Worm (Caenorhabditis elegans) whole organism, young adult: ENCODE measurements around the gene metr-1.

Experiments used
- D2030.7 ChIP-seq: fragments of 200-800 bp; sonication (Bioruptor generic); IDR thresholded peaks from 2 replicates; pipeline ENCODE4 v1.3.6; 2022; ENCODE audit warnings: missing genetic modification reagents, missing genetic modification characterization, missing compliant biosample characterization
- F10E7.11 ChIP-seq: sonication (generic microtip); optimal IDR thresholded peaks from 2 replicates; lab custom pipeline; 2017; ENCODE audit warnings: mild to moderate bottlenecking, missing genetic modification characterization, moderate library complexity, missing compliant biosample characterization
- F39B2.1 ChIP-seq: fragments of 200-800 bp; sonication (Bioruptor generic); IDR thresholded peaks from 2 replicates; pipeline ENCODE4 v1.3.6; 2022; ENCODE audit warnings: missing genetic modification reagents, missing genetic modification characterization, missing compliant biosample characterization
- F57C9.4 ChIP-seq: sonication (generic microtip); optimal IDR thresholded peaks from 2 replicates; lab custom pipeline; 2017; ENCODE audit warnings: mild to moderate bottlenecking, missing genetic modification characterization, missing compliant biosample characterization
- T07F8.4 ChIP-seq: sonication (generic microtip); optimal IDR thresholded peaks from 2 replicates; lab custom pipeline; 2016; ENCODE audit warnings: mild to moderate bottlenecking, missing genetic modification characterization, moderate library complexity, missing compliant biosample characterization
- Y95B8A.8 ChIP-seq: fragments of 200-800 bp; sonication (Bioruptor generic); IDR thresholded peaks from 2 replicates; pipeline ENCODE4 v1.3.6; 2022; ENCODE audit warnings: missing genetic modification reagents, missing genetic modification characterization, missing compliant biosample characterization
- aptf-2 ChIP-seq: fragments of 200-800 bp; sonication (Bioruptor generic); conservative IDR thresholded peaks from 2 replicates; pipeline ENCODE4 v1.3.6; 2022; ENCODE audit warnings: missing genetic modification reagents, missing genetic modification characterization, missing compliant biosample characterization
- atf-7 ChIP-seq: sonication (generic microtip); optimal IDR thresholded peaks from 2 replicates; lab custom pipeline; 2017; ENCODE audit warnings: mild to moderate bottlenecking, missing genetic modification characterization, missing compliant biosample characterization
- attf-6 ChIP-seq: fragments of 200-800 bp; sonication (Bioruptor generic); IDR thresholded peaks from 2 replicates; pipeline ENCODE4 v1.3.6; 2022; ENCODE audit warnings: missing genetic modification reagents, missing genetic modification characterization, missing compliant biosample characterization
- ccch-3 ChIP-seq: fragments of 200-800 bp; sonication (Bioruptor generic); optimal IDR thresholded peaks from 2 replicates; lab custom pipeline; 2018; ENCODE audit warnings: mild to moderate bottlenecking, missing genetic modification characterization, missing compliant biosample characterization
- cebp-1 ChIP-seq, 2 experiments: fragments of 200-800 bp in 1 of 2; sonication (Bioruptor generic) in 1 of 2; sonication (generic microtip) in 1 of 2; IDR thresholded peaks in 1 of 2; optimal IDR thresholded peaks in 1 of 2; 2 replicates each; pipeline versions ENCODE4 v1.3.6 to Lab custom; 2017 to 2022; ENCODE audit warnings: missing compliant biosample characterization in 2 of 2, missing genetic modification characterization in 2 of 2, mild to moderate bottlenecking in 1 of 2, missing genetic modification reagents in 1 of 2, moderate library complexity in 1 of 2
- dpl-1 ChIP-seq: fragments of 150-350 bp; optimal IDR thresholded peaks from 2 replicates; lab custom pipeline; 2014; ENCODE audit warnings: missing biosample characterization, missing genetic modification reagents, missing genetic modification characterization
- fkh-3 ChIP-seq: sonication (generic microtip); optimal IDR thresholded peaks from 2 replicates; lab custom pipeline; 2016; ENCODE audit warnings: mild to moderate bottlenecking, missing genetic modification characterization, missing compliant biosample characterization
- hlh-26 ChIP-seq: fragments of 200-800 bp; sonication (Bioruptor generic); conservative IDR thresholded peaks from 2 replicates; pipeline ENCODE4 v1.3.6; 2022; ENCODE audit warnings: missing genetic modification reagents, missing genetic modification characterization, missing compliant biosample characterization
- hmg-20 ChIP-seq: fragments of 200-800 bp; sonication (Bioruptor generic); IDR thresholded peaks from 2 replicates; pipeline ENCODE4 v1.3.6; 2022; ENCODE audit warnings: missing genetic modification reagents, missing genetic modification characterization, missing compliant biosample characterization
- hsf-1 ChIP-seq: fragments of 200-800 bp; sonication (Bioruptor generic); IDR thresholded peaks from 2 replicates; pipeline ENCODE4 v1.3.6; 2022; ENCODE audit warnings: missing genetic modification reagents, missing genetic modification characterization, missing compliant biosample characterization
- madf-10 ChIP-seq: sonication (generic microtip); optimal IDR thresholded peaks from 2 replicates; lab custom pipeline; 2016; ENCODE audit warnings: mild to moderate bottlenecking, missing genetic modification characterization, missing compliant biosample characterization
- madf-6 ChIP-seq: fragments of 200-800 bp; sonication (Bioruptor generic); IDR thresholded peaks from 2 replicates; pipeline ENCODE4 v1.3.6; 2022; ENCODE audit warnings: missing genetic modification reagents, missing genetic modification characterization, missing compliant biosample characterization
- nhr-120 ChIP-seq: fragments of 200-800 bp; sonication (Bioruptor generic); IDR thresholded peaks from 2 replicates; pipeline ENCODE4 v1.3.6; 2022; ENCODE audit warnings: missing genetic modification characterization, missing compliant biosample characterization
- nhr-80 ChIP-seq: sonication (generic microtip); optimal IDR thresholded peaks from 2 replicates; lab custom pipeline; 2016; ENCODE audit warnings: missing genetic modification characterization, missing compliant biosample characterization
- nhr-90 ChIP-seq: sonication (generic microtip); optimal IDR thresholded peaks from 2 replicates; lab custom pipeline; 2016; ENCODE audit warnings: missing genotype, mild to moderate bottlenecking, missing genetic modification characterization, missing compliant biosample characterization
- rec-8 ChIP-seq, 2 experiments: sonication (generic microtip); optimal IDR thresholded peaks; 2 replicates each; lab custom pipeline; 2016; ENCODE audit warnings: mild to moderate bottlenecking in 2 of 2, missing genetic modification characterization in 2 of 2, missing genetic modification reagents in 2 of 2, missing genotype in 2 of 2, missing biosample characterization in 1 of 2, missing compliant biosample characterization in 1 of 2, moderate library complexity in 1 of 2
- sdz-38 ChIP-seq: sonication (generic microtip); optimal IDR thresholded peaks from 2 replicates; lab custom pipeline; 2016; ENCODE audit warnings: missing genotype, missing genetic modification characterization, missing compliant biosample characterization
- tbx-9 ChIP-seq: sonication (generic microtip); optimal IDR thresholded peaks from 2 replicates; lab custom pipeline; 2016; ENCODE audit warnings: borderline replicate concordance, missing genetic modification characterization, inconsistent platforms, missing compliant biosample characterization
- zim-3 ChIP-seq: sonication (generic microtip); optimal IDR thresholded peaks from 2 replicates; lab custom pipeline; 2017; ENCODE audit warnings: mild to moderate bottlenecking, missing genetic modification characterization, moderate library complexity, missing compliant biosample characterization
- ztf-18 ChIP-seq: sonication (generic microtip); optimal IDR thresholded peaks from 2 replicates; lab custom pipeline; 2016; ENCODE audit warnings: missing genotype, mild to moderate bottlenecking, missing genetic modification characterization, missing compliant biosample characterization
- ztf-26 ChIP-seq: sonication (generic microtip); optimal IDR thresholded peaks from 2 replicates; lab custom pipeline; 2017; ENCODE audit warnings: missing genetic modification characterization, missing compliant biosample characterization
- ztf-3 ChIP-seq: fragments of 200-800 bp; sonication (Bioruptor generic); optimal IDR thresholded peaks from 2 replicates; lab custom pipeline; 2018; ENCODE audit warnings: mild to moderate bottlenecking, missing genetic modification characterization, missing compliant biosample characterization
- ztf-6 ChIP-seq: fragments of 200-800 bp; sonication (Bioruptor generic); IDR thresholded peaks from 2 replicates; pipeline ENCODE4 v1.3.6; 2022; ENCODE audit warnings: missing genetic modification reagents, missing genetic modification characterization, missing compliant biosample characterization

Gene metr-1

ce11 chrII:10970625-10971024 is 44.3 kb downstream of the metr-1 start:
- TF ChIP-seq T07F8.4 (tag; lab: Kevin White, UChicago) (no peak), dpl-1 (no peak), atf-7 (no peak), attf-6 (GFP tag; lab: Robert Waterston, UW) (no peak), fkh-3 (no peak), sdz-38 (tag; lab: Kevin White, UChicago) (no peak), hmg-20 (GFP tag; lab: Robert Waterston, UW) (no peak), F57C9.4 (tag; lab: Kevin White, UChicago) (no peak), madf-10 (tag; lab: Kevin White, UChicago) (no peak)

ce11 chrII:10971677-10972076 is 45.3 kb downstream of the metr-1 start:
- TF ChIP-seq nhr-90 (tag; lab: Kevin White, UChicago) (no peak), F10E7.11 (tag; lab: Kevin White, UChicago) (no peak), aptf-2 (GFP tag; lab: Robert Waterston, UW) (no peak), ztf-3 (GFP tag; lab: Kevin White, UChicago) (no peak)

- TF ChIP-seq atf-7: no peak
- no peak for TF ChIP-seq hmg-20 (GFP tag; lab: Robert Waterston, UW)
- no peak for TF ChIP-seq F39B2.1 (GFP tag; lab: Robert Waterston, UW)
- no peak for TF ChIP-seq tbx-9 (tag; lab: Kevin White, UChicago)
- TF ChIP-seq ztf-18 (tag; lab: Kevin White, UChicago): no peak
- TF ChIP-seq Y95B8A.8 (GFP tag; lab: Robert Waterston, UW): no peak
- no peak for TF ChIP-seq hlh-26
- no peak for TF ChIP-seq cebp-1 (GFP tag; IDR thresholded peaks at IDR 0.05; lab: Robert Waterston, UW)
- TF ChIP-seq cebp-1 (tag; optimal IDR thresholded peaks at IDR 0.05; lab: Kevin White, UChicago): no peak
- TF ChIP-seq ztf-26: no peak
- no peak for TF ChIP-seq ztf-6 (GFP tag; lab: Robert Waterston, UW)
- no peak for TF ChIP-seq rec-8 (tag; optimal IDR thresholded peaks at IDR 0.05; lab: Kevin White, UChicago)
- no peak for TF ChIP-seq ccch-3 (GFP tag; lab: Kevin White, UChicago)
- TF ChIP-seq D2030.7 (GFP tag; lab: Robert Waterston, UW): no peak
- no peak for TF ChIP-seq nhr-120 (GFP tag; lab: Robert Waterston, UW)
- no peak for TF ChIP-seq madf-10 (tag; lab: Kevin White, UChicago)
- no peak for TF ChIP-seq nhr-80 (tag; lab: Kevin White, UChicago)
- no peak for TF ChIP-seq zim-3 (tag; lab: Kevin White, UChicago)
- no peak for TF ChIP-seq hsf-1 (GFP tag; lab: Robert Waterston, UW)
- TF ChIP-seq fkh-3: no peak
- TF ChIP-seq madf-6 (GFP tag; lab: Robert Waterston, UW): no peak
These were observed 48.9 kb downstream of the metr-1 start, which contains the start of gene ptp-3 for ce11 chrII:10975239-10975638. Gene ptp-3 (plus strand): TSS chrII:10975539.
